Fruit fly (Drosophila melanogaster) whole organism, embryonic: ENCODE data around the gene 5-HT7.

Source experiments
- Abd-B ChIP-seq: fragments of 200-800 bp; sonication (Bioruptor generic); optimal IDR thresholded peaks from 2 replicates; lab custom pipeline; 2018; ENCODE audit warnings: missing biosample characterization, mild to moderate bottlenecking, missing genetic modification characterization, moderate library complexity
- Asciz ChIP-seq: fragments of 200-800 bp; sonication (Bioruptor generic); optimal IDR thresholded peaks from 2 replicates; lab custom pipeline; 2017; ENCODE audit warnings: missing biosample characterization, mild to moderate bottlenecking, missing genetic modification characterization, missing genetic modification reagents
- Atf6 ChIP-seq: fragments of 200-800 bp; sonication (Bioruptor generic); IDR thresholded peaks from 2 replicates; pipeline ENCODE4 v1.3.6; 2022; ENCODE audit warnings: missing biosample characterization, missing genetic modification characterization
- B-H1 ChIP-seq: fragments of 200-800 bp; sonication (Bioruptor generic); IDR thresholded peaks from 3 replicates; pipeline ENCODE4 v1.3.6; 2022; ENCODE audit warnings: missing biosample characterization, missing genetic modification characterization
- Blimp-1 ChIP-seq: fragments of 200-800 bp; sonication (Bioruptor generic); optimal IDR thresholded peaks from 3 replicates; lab custom pipeline; 2018; ENCODE audit warnings: missing biosample characterization, missing genetic modification characterization, mild to moderate bottlenecking, moderate library complexity, missing genetic modification reagents
- CG10267 ChIP-seq: fragments of 200-800 bp; sonication (Bioruptor generic); optimal IDR thresholded peaks from 2 replicates; lab custom pipeline; 2018; ENCODE audit warnings: missing biosample characterization, mild to moderate bottlenecking, missing genetic modification characterization, moderate library complexity
- CG10959 ChIP-seq: fragments of 200-800 bp; sonication (Bioruptor generic); IDR thresholded peaks from 2 replicates; pipeline ENCODE4 v1.3.6; 2022; ENCODE audit warnings: missing biosample characterization, missing genetic modification characterization
- CG13296 ChIP-seq: fragments of 200-800 bp; sonication (Bioruptor generic); optimal IDR thresholded peaks from 3 replicates; lab custom pipeline; 2018; ENCODE audit warnings: missing biosample characterization, mild to moderate bottlenecking, missing genetic modification characterization
- CG15514 ChIP-seq: fragments of 200-800 bp; sonication (Bioruptor generic); optimal IDR thresholded peaks from 3 replicates; lab custom pipeline; 2017; ENCODE audit warnings: missing biosample characterization, missing genetic modification characterization, mild to moderate bottlenecking, moderate library complexity, missing genetic modification reagents
- CG15601 ChIP-seq: fragments of 200-800 bp; sonication (Bioruptor generic); optimal IDR thresholded peaks from 3 replicates; lab custom pipeline; 2019; ENCODE audit warnings: missing biosample characterization, mild to moderate bottlenecking, missing genetic modification characterization, moderate library complexity
- CG1603 ChIP-seq: fragments of 200-800 bp; sonication (Bioruptor generic); optimal IDR thresholded peaks from 2 replicates; lab custom pipeline; 2019; ENCODE audit warnings: missing biosample characterization, mild to moderate bottlenecking, missing genetic modification characterization, moderate library complexity
- CG2120 ChIP-seq: fragments of 200-800 bp; sonication (Bioruptor generic); optimal IDR thresholded peaks from 3 replicates; lab custom pipeline; 2016; ENCODE audit warnings: missing biosample characterization, missing genetic modification characterization
- CG31441 ChIP-seq: fragments of 200-800 bp; sonication (Bioruptor generic); IDR thresholded peaks from 2 replicates; pipeline ENCODE4 v1.3.6; 2022; ENCODE audit warnings: missing biosample characterization, missing genetic modification characterization
- CG4424 ChIP-seq: fragments of 200-800 bp; sonication (Bioruptor generic); optimal IDR thresholded peaks from 3 replicates; lab custom pipeline; 2016; ENCODE audit warnings: missing biosample characterization, missing genetic modification characterization
- CG4820 ChIP-seq: fragments of 200-800 bp; sonication (Bioruptor generic); optimal IDR thresholded peaks from 3 replicates; lab custom pipeline; 2016; ENCODE audit warnings: missing biosample characterization, missing genetic modification characterization
- CG6654 ChIP-seq: fragments of 200-800 bp; sonication (Bioruptor generic); optimal IDR thresholded peaks from 2 replicates; lab custom pipeline; 2017; ENCODE audit warnings: missing biosample characterization, mild to moderate bottlenecking, missing genetic modification characterization
- CG6689 ChIP-seq: fragments of 200-800 bp; sonication (Bioruptor generic); IDR thresholded peaks from 2 replicates; pipeline ENCODE4 v1.3.6; 2022; ENCODE audit warnings: missing biosample characterization, missing genetic modification characterization
- CG7556 ChIP-seq: fragments of 200-800 bp; sonication (Bioruptor generic); optimal IDR thresholded peaks from 2 replicates; lab custom pipeline; 2017; ENCODE audit warnings: missing biosample characterization, mild to moderate bottlenecking, missing genetic modification characterization
- CG7987 ChIP-seq: fragments of 200-800 bp; sonication (Bioruptor generic); optimal IDR thresholded peaks from 2 replicates; lab custom pipeline; 2018; ENCODE audit warnings: missing biosample characterization, mild to moderate bottlenecking, missing genetic modification characterization, moderate library complexity
- CG8765 ChIP-seq: fragments of 200-800 bp; sonication (Bioruptor generic); IDR thresholded peaks from 2 replicates; pipeline ENCODE4 v1.3.6; 2022; ENCODE audit warnings: missing biosample characterization, missing genetic modification characterization
- CG9609 ChIP-seq: fragments of 200-800 bp; sonication (Bioruptor generic); optimal IDR thresholded peaks from 3 replicates; lab custom pipeline; 2016; ENCODE audit warnings: missing biosample characterization, missing genetic modification characterization
- CG9817 ChIP-seq: fragments of 200-800 bp; sonication (Bioruptor generic); optimal IDR thresholded peaks from 2 replicates; lab custom pipeline; 2018; ENCODE audit warnings: missing biosample characterization, mild to moderate bottlenecking, missing genetic modification characterization, moderate library complexity
- CrebB ChIP-seq: fragments of 200-800 bp; sonication (Bioruptor generic); optimal IDR thresholded peaks from 3 replicates; lab custom pipeline; 2018; ENCODE audit warnings: missing biosample characterization, mild to moderate bottlenecking, missing genetic modification characterization
- Dip3 ChIP-seq: fragments of 200-800 bp; sonication (Bioruptor generic); optimal IDR thresholded peaks from 3 replicates; lab custom pipeline; 2016; ENCODE audit warnings: missing biosample characterization, missing genetic modification characterization
- Dref ChIP-seq: fragments of 200-800 bp; sonication (Bioruptor generic); IDR thresholded peaks from 2 replicates; pipeline ENCODE4 v1.3.6; 2022; ENCODE audit warnings: missing biosample characterization, missing genetic modification characterization
- E2f1 ChIP-seq: fragments of 200-800 bp; sonication (Bioruptor generic); IDR thresholded peaks from 2 replicates; pipeline ENCODE4 v1.3.6; 2022; ENCODE audit warnings: missing biosample characterization, missing genetic modification characterization
- HHEX ChIP-seq: fragments of 200-800 bp; sonication (Bioruptor generic); optimal IDR thresholded peaks from 3 replicates; lab custom pipeline; 2017; ENCODE audit warnings: missing biosample characterization, mild to moderate bottlenecking, missing genetic modification characterization, missing genetic modification reagents
- HLH54F ChIP-seq: fragments of 200-800 bp; sonication (Bioruptor generic); optimal IDR thresholded peaks from 3 replicates; lab custom pipeline; 2016; ENCODE audit warnings: missing biosample characterization, missing genetic modification characterization
- Hr39 ChIP-seq: fragments of >200 bp; optimal IDR thresholded peaks from 2 replicates; lab custom pipeline; 2017
- Med ChIP-seq: fragments of 200-800 bp; sonication (Bioruptor generic); peaks from one replicate; lab custom pipeline; 2016; ENCODE audit warnings: missing biosample characterization, missing genetic modification characterization, mild to moderate bottlenecking, inconsistent platforms, moderate library complexity
- PHDP ChIP-seq: fragments of 200-800 bp; sonication (Bioruptor generic); optimal IDR thresholded peaks from 3 replicates; lab custom pipeline; 2018; ENCODE audit warnings: missing biosample characterization, mild to moderate bottlenecking, missing genetic modification characterization, moderate library complexity
- Ptx1 ChIP-seq: fragments of 200-800 bp; sonication (Bioruptor generic); IDR thresholded peaks from 2 replicates; pipeline ENCODE4 v1.3.6; 2022; ENCODE audit warnings: missing biosample characterization, missing genetic modification characterization
- Rx ChIP-seq: fragments of 200-800 bp; sonication (Bioruptor generic); IDR thresholded peaks from 2 replicates; pipeline ENCODE4 v1.3.6; 2022; ENCODE audit warnings: missing biosample characterization, missing genetic modification characterization
- chm ChIP-seq: fragments of 200-800 bp; sonication (Bioruptor generic); IDR thresholded peaks from 2 replicates; pipeline ENCODE4 v1.3.6; 2022; ENCODE audit warnings: missing biosample characterization, missing genetic modification characterization
- chn ChIP-seq: fragments of 200-800 bp; sonication (Bioruptor generic); optimal IDR thresholded peaks from 2 replicates; lab custom pipeline; 2016; ENCODE audit warnings: missing biosample characterization, missing genetic modification characterization
- disco-r ChIP-seq: fragments of 200-800 bp; sonication (Bioruptor generic); optimal IDR thresholded peaks from 2 replicates; lab custom pipeline; 2016; ENCODE audit warnings: missing biosample characterization, missing genetic modification characterization
- dm ChIP-seq: fragments of 200-800 bp; sonication (Bioruptor generic); optimal IDR thresholded peaks from 3 replicates; lab custom pipeline; 2016; ENCODE audit warnings: missing biosample characterization, missing genetic modification characterization
- emc ChIP-seq: fragments of 200-800 bp; sonication (Bioruptor generic); optimal IDR thresholded peaks from 2 replicates; lab custom pipeline; 2016; ENCODE audit warnings: missing biosample characterization, missing genetic modification characterization
- exex ChIP-seq: fragments of 200-800 bp; sonication (Bioruptor generic); optimal IDR thresholded peaks from 4 replicates; lab custom pipeline; 2018; ENCODE audit warnings: missing biosample characterization, mild to moderate bottlenecking, missing genetic modification characterization, moderate library complexity
- gcm2 ChIP-seq: fragments of 200-800 bp; sonication (Bioruptor generic); optimal IDR thresholded peaks from 2 replicates; lab custom pipeline; 2016; ENCODE audit warnings: missing biosample characterization, missing genetic modification characterization
- hb ChIP-seq: fragments of 200-800 bp; sonication (Bioruptor generic); IDR thresholded peaks from 3 replicates; pipeline ENCODE4 v1.3.6; 2022; ENCODE audit warnings: missing biosample characterization, missing genetic modification characterization; ENCODE audit not compliant: partially characterized antibody
- hth ChIP-seq: fragments of >200 bp; optimal IDR thresholded peaks from 2 replicates; lab custom pipeline; 2017; ENCODE audit warnings: inconsistent platforms
- mirr ChIP-seq: fragments of 200-800 bp; sonication (Bioruptor generic); optimal IDR thresholded peaks from 3 replicates; lab custom pipeline; 2018; ENCODE audit warnings: missing biosample characterization, mild to moderate bottlenecking, missing genetic modification characterization
- p53 ChIP-seq: fragments of 200-800 bp; sonication (Bioruptor generic); optimal IDR thresholded peaks from 2 replicates; lab custom pipeline; 2016; ENCODE audit warnings: missing biosample characterization, missing genetic modification characterization
- ro ChIP-seq: fragments of 200-800 bp; sonication (Bioruptor generic); IDR thresholded peaks from 2 replicates; pipeline ENCODE4 v1.3.6; 2022; ENCODE audit warnings: missing biosample characterization, missing genetic modification characterization
- row ChIP-seq: fragments of 200-800 bp; sonication (Bioruptor generic); IDR thresholded peaks from 3 replicates; pipeline ENCODE4 v1.3.6; 2022; ENCODE audit warnings: missing biosample characterization, missing genetic modification characterization
- salm ChIP-seq: fragments of 200-800 bp; sonication (Bioruptor generic); optimal IDR thresholded peaks from 2 replicates; lab custom pipeline; 2018; ENCODE audit warnings: missing biosample characterization, mild to moderate bottlenecking, missing genetic modification characterization
- slp2 ChIP-seq: fragments of 200-800 bp; sonication (Bioruptor generic); optimal IDR thresholded peaks from 2 replicates; lab custom pipeline; 2016; ENCODE audit warnings: missing biosample characterization, missing genetic modification characterization
- sna ChIP-seq: fragments of 200-800 bp; sonication (Bioruptor generic); IDR thresholded peaks from 2 replicates; pipeline ENCODE4 v1.3.6; 2022; ENCODE audit warnings: missing biosample characterization, missing genetic modification characterization; ENCODE audit not compliant: partially characterized antibody
- sr ChIP-seq: fragments of 200-800 bp; sonication (Bioruptor generic); IDR thresholded peaks from 3 replicates; pipeline ENCODE4 v1.3.6; 2022; ENCODE audit warnings: missing biosample characterization, missing genetic modification characterization
- tio ChIP-seq: fragments of 200-800 bp; sonication (Bioruptor generic); optimal IDR thresholded peaks from 2 replicates; lab custom pipeline; 2017; ENCODE audit warnings: missing biosample characterization, missing genetic modification characterization, inconsistent platforms

Gene 5-HT7

dm6 chr3R:31064653-31065322 lies 48.1 kb upstream of the 5-HT7 start, which contains the start of gene Sox100B (continued):
- TF ChIP-seq CG31441 (GFP tag; lab: Robert Waterston, UW): peak; percentile 78
- no peak for TF ChIP-seq CG13296 (GFP tag; lab: Kevin White, UChicago)
- peak; percentile 33 for TF ChIP-seq CG1603 (tag; lab: Kevin White, UChicago)
- 0 out of 3 replicates have a peak, but pooled peaks have one; percentile 38 for TF ChIP-seq B-H1 (GFP tag; lab: Robert Waterston, UW)
- no peak for TF ChIP-seq emc (GFP tag; lab: Kevin White, UChicago)
- no peak for TF ChIP-seq Hr39 (lab: Kevin White, UChicago)
- TF ChIP-seq tio (GFP tag; lab: Kevin White, UChicago): no peak
- TF ChIP-seq CG15514: no peak
- TF ChIP-seq ro (GFP tag; lab: Robert Waterston, UW): peak; percentile 63
- no peak for TF ChIP-seq CG6654
- peak; percentile 73 for TF ChIP-seq Ptx1 (GFP tag; lab: Robert Waterston, UW)
- peak; percentile 84 for TF ChIP-seq row (GFP tag; lab: Robert Waterston, UW)
- TF ChIP-seq CG7987 (GFP tag; lab: Kevin White, UChicago): no peak
- no peak for TF ChIP-seq sr (GFP tag; lab: Robert Waterston, UW)
- no peak for TF ChIP-seq mirr (GFP tag; lab: Kevin White, UChicago)
- peak; percentile 51 for TF ChIP-seq CG4820 (GFP tag; lab: Kevin White, UChicago)
- TF ChIP-seq CG7556 (GFP tag; lab: Kevin White, UChicago): peak; percentile 49
- peak; percentile 64 for TF ChIP-seq CG4424 (GFP tag; lab: Kevin White, UChicago)
- TF ChIP-seq HLH54F (GFP tag; lab: Kevin White, UChicago): no peak
- TF ChIP-seq Dip3: no peak
- peak; percentile 6 for TF ChIP-seq chn (GFP tag; lab: Kevin White, UChicago)
- no peak for TF ChIP-seq gcm2 (GFP tag; lab: Kevin White, UChicago)
- TF ChIP-seq disco-r (GFP tag; lab: Kevin White, UChicago): no peak
- peak; percentile 57 for TF ChIP-seq CG15601 (tag; lab: Kevin White, UChicago)
- TF ChIP-seq CG6689 (GFP tag; lab: Robert Waterston, UW): peak; percentile 78
- TF ChIP-seq slp2 (GFP tag; lab: Kevin White, UChicago): no peak
- TF ChIP-seq E2f1 (GFP tag; lab: Robert Waterston, UW): peak; percentile 76
- TF ChIP-seq exex (tag; lab: Kevin White, UChicago): no peak
- TF ChIP-seq Atf6 (GFP tag; lab: Robert Waterston, UW): no peak
- peak; percentile 87 for TF ChIP-seq CG10959 (GFP tag; lab: Robert Waterston, UW)
- TF ChIP-seq CG8765 (GFP tag; lab: Robert Waterston, UW): peak; percentile 82; the same call in 1 of the 2 replicates
- no peak for TF ChIP-seq CG9609
- peak; percentile 16 for TF ChIP-seq HHEX (GFP tag; lab: Kevin White, UChicago)
- TF ChIP-seq CG2120 (GFP tag; lab: Kevin White, UChicago): no peak
- peak; percentile 43 for TF ChIP-seq Abd-B (GFP tag; lab: Kevin White, UChicago)
- TF ChIP-seq CrebB: no peak
- TF ChIP-seq Med (GFP tag; lab: Kevin White, UChicago): peak; percentile 80
- TF ChIP-seq PHDP (tag; lab: Kevin White, UChicago): peak; percentile 54
- no peak for TF ChIP-seq sna
- TF ChIP-seq dm (GFP tag; lab: Kevin White, UChicago): no peak
- TF ChIP-seq p53 (GFP tag; lab: Kevin White, UChicago): no peak
- peak; percentile 52 for TF ChIP-seq Asciz (GFP tag; lab: Kevin White, UChicago)
- no peak for TF ChIP-seq hth
- TF ChIP-seq CG10267 (tag; lab: Kevin White, UChicago): peak; percentile 82
- no peak for TF ChIP-seq hb (GFP tag; lab: Robert Waterston, UW)
- TF ChIP-seq CG9817 (tag; lab: Kevin White, UChicago): peak; percentile 15
- peak; percentile 42; the same call in 1 of the 2 replicates for TF ChIP-seq Rx (GFP tag; lab: Robert Waterston, UW)
- TF ChIP-seq Dref (GFP tag; lab: Robert Waterston, UW): no peak
- TF ChIP-seq chm (GFP tag; lab: Robert Waterston, UW): 0 out of 2 replicates have a peak, but pooled peaks have one; percentile 34
- TF ChIP-seq salm (tag; lab: Kevin White, UChicago): no peak
- peak; percentile 70 for TF ChIP-seq Blimp-1 (GFP tag; lab: Kevin White, UChicago)
